Worm (Caenorhabditis elegans) whole organism, L1 larva: ENCODE results near the gene C16A3.5.

Source experiments
- C04F5.9 ChIP-seq: sonication (generic microtip); optimal IDR thresholded peaks from 2 replicates; lab custom pipeline; 2016; ENCODE audit warnings: missing genetic modification characterization, missing compliant biosample characterization
- C16A3.4 ChIP-seq: fragments of 150-350 bp; optimal IDR thresholded peaks from 2 replicates; lab custom pipeline; 2014; ENCODE audit warnings: missing biosample characterization, missing genetic modification characterization
- F16B12.6 ChIP-seq: fragments of 150-350 bp; optimal IDR thresholded peaks from 2 replicates; lab custom pipeline; 2014; ENCODE audit warnings: missing biosample characterization, missing genetic modification characterization
- ama-1 ChIP-seq: fragments of 150-350 bp; optimal IDR thresholded peaks from 2 replicates; lab custom pipeline; 2014
- blmp-1 ChIP-seq: fragments of 150-350 bp; optimal IDR thresholded peaks from 2 replicates; lab custom pipeline; 2014; ENCODE audit warnings: missing biosample characterization, missing genetic modification characterization
- ceh-82 ChIP-seq, 3 experiments: fragments of 150-350 bp in 1 of 3; sonication (generic microtip) in 2 of 3; optimal IDR thresholded peaks; 2 replicates each; lab custom pipeline; 2014 to 2017; ENCODE audit warnings: missing biosample characterization in 3 of 3, missing genetic modification characterization in 3 of 3
- ceh-88 ChIP-seq: fragments of 200-800 bp; sonication (Bioruptor generic); IDR thresholded peaks from 2 replicates; pipeline ENCODE4 v1.3.6; 2022; ENCODE audit warnings: missing genetic modification characterization, missing compliant biosample characterization
- dpl-1 ChIP-seq, 3 experiments: fragments of 150-350 bp in 2 of 3; sonication (generic microtip) in 1 of 3; optimal IDR thresholded peaks; 2 replicates each; lab custom pipeline; 2014 to 2017; ENCODE audit warnings: missing biosample characterization in 3 of 3, missing genetic modification characterization in 3 of 3, missing genetic modification reagents in 3 of 3
- efl-1 ChIP-seq, 4 experiments: fragments of 150-350 bp; optimal IDR thresholded peaks in 3 of 4; peaks in 1 of 4; 1 replicate in 1 of 4; 2 replicates in 3 of 4; lab custom pipeline; 2014; ENCODE audit warnings: missing biosample characterization in 2 of 4, missing genetic modification characterization in 2 of 4, missing genetic modification reagents in 2 of 4
- efl-3 ChIP-seq: fragments of 200-800 bp; sonication (Bioruptor generic); optimal IDR thresholded peaks from 2 replicates; lab custom pipeline; 2018; ENCODE audit warnings: mild to moderate bottlenecking, missing genetic modification characterization, missing compliant biosample characterization
- egl-27 ChIP-seq, 2 experiments: fragments of 150-350 bp in 1 of 2; sonication (generic microtip); optimal IDR thresholded peaks; 3 replicates each; lab custom pipeline; 2017 to 2018; ENCODE audit warnings: missing biosample characterization in 2 of 2, missing genetic modification characterization in 2 of 2, missing genetic modification reagents in 2 of 2
- elt-3 ChIP-seq, 6 experiments: fragments of 150-350 bp in 1 of 6; sonication (generic microtip); optimal IDR thresholded peaks; 2 replicates each; lab custom pipeline; 2017 to 2018; ENCODE audit warnings: missing biosample characterization in 6 of 6, missing genetic modification characterization in 6 of 6, inconsistent platforms in 1 of 6
- fkh-10 ChIP-seq: sonication (generic microtip); optimal IDR thresholded peaks from 2 replicates; lab custom pipeline; 2017; ENCODE audit warnings: missing biosample characterization, missing genetic modification reagents, missing genetic modification characterization
- fkh-8 ChIP-seq: sonication (generic microtip); optimal IDR thresholded peaks from 2 replicates; lab custom pipeline; 2016; ENCODE audit warnings: mild to moderate bottlenecking, missing genetic modification characterization, missing compliant biosample characterization
- fos-1 ChIP-seq: fragments of 150-350 bp; optimal IDR thresholded peaks from 2 replicates; lab custom pipeline; 2014; ENCODE audit warnings: missing biosample characterization, missing genetic modification characterization
- hlh-17 ChIP-seq: fragments of 200-800 bp; sonication (Bioruptor generic); optimal IDR thresholded peaks from 2 replicates; lab custom pipeline; 2018; ENCODE audit warnings: missing genetic modification characterization, mild to moderate bottlenecking, missing compliant biosample characterization, moderate library complexity, borderline replicate concordance
- hlh-4 ChIP-seq: sonication (generic microtip); optimal IDR thresholded peaks from 2 replicates; lab custom pipeline; 2016; ENCODE audit warnings: mild to moderate bottlenecking, missing genetic modification characterization, missing compliant biosample characterization
- irx-1 ChIP-seq: sonication (generic microtip); optimal IDR thresholded peaks from 2 replicates; lab custom pipeline; 2016; ENCODE audit warnings: missing genetic modification characterization, missing compliant biosample characterization
- isw-1 ChIP-seq: fragments of 200-800 bp; sonication (Bioruptor generic); IDR thresholded peaks from 2 replicates; pipeline ENCODE4 v1.3.6; 2022; ENCODE audit warnings: missing genetic modification characterization, missing compliant biosample characterization
- jun-1 ChIP-seq: fragments of 150-350 bp; optimal IDR thresholded peaks from 2 replicates; lab custom pipeline; 2014; ENCODE audit warnings: missing biosample characterization, missing genetic modification reagents, missing genetic modification characterization
- lin-15B ChIP-seq: fragments of 150-350 bp; sonication (generic microtip); optimal IDR thresholded peaks from 3 replicates; lab custom pipeline; 2014; ENCODE audit warnings: missing biosample characterization, missing genetic modification characterization
- lin-35 ChIP-seq, 2 experiments: fragments of 150-350 bp; optimal IDR thresholded peaks; 2 replicates each; lab custom pipeline; 2014; ENCODE audit warnings: missing biosample characterization in 2 of 2, missing genetic modification characterization in 2 of 2, missing genetic modification reagents in 2 of 2
- lin-39 ChIP-seq: fragments of 150-350 bp; optimal IDR thresholded peaks from 2 replicates; lab custom pipeline; 2014; ENCODE audit warnings: missing biosample characterization, missing genetic modification reagents, missing genetic modification characterization
- lsy-2 ChIP-seq, 2 experiments: fragments of 150-350 bp; optimal IDR thresholded peaks; 2 replicates each; lab custom pipeline; 2014; ENCODE audit warnings: missing biosample characterization in 2 of 2, missing genetic modification characterization in 2 of 2
- mab-9 ChIP-seq: fragments of 200-800 bp; sonication (Bioruptor generic); IDR thresholded peaks from 2 replicates; pipeline ENCODE4 v1.3.6; 2022; ENCODE audit warnings: missing genetic modification reagents, missing genetic modification characterization, missing compliant biosample characterization
- mdl-1 ChIP-seq, 2 experiments: fragments of 150-350 bp; optimal IDR thresholded peaks; 2 replicates each; lab custom pipeline; 2014 to 2017; ENCODE audit warnings: missing biosample characterization in 2 of 2, missing genetic modification characterization in 2 of 2, inconsistent platforms in 1 of 2
- mef-2 ChIP-seq: fragments of 150-350 bp; optimal IDR thresholded peaks from 2 replicates; lab custom pipeline; 2014; ENCODE audit warnings: missing biosample characterization, missing genetic modification characterization
- nhr-12 ChIP-seq: sonication (generic microtip); optimal IDR thresholded peaks from 2 replicates; lab custom pipeline; 2017; ENCODE audit warnings: missing biosample characterization, missing genetic modification characterization
- nhr-19 ChIP-seq: fragments of 200-800 bp; sonication (Bioruptor generic); conservative IDR thresholded peaks from 2 replicates; pipeline ENCODE4 v1.3.6; 2022; ENCODE audit warnings: missing genetic modification characterization, missing compliant biosample characterization
- nhr-20 ChIP-seq: sonication (generic microtip); optimal IDR thresholded peaks from 2 replicates; lab custom pipeline; 2016; ENCODE audit warnings: mild to moderate bottlenecking, missing genetic modification characterization, missing compliant biosample characterization
- nhr-47 ChIP-seq: sonication (generic microtip); optimal IDR thresholded peaks from 2 replicates; lab custom pipeline; 2016; ENCODE audit warnings: mild to moderate bottlenecking, missing genetic modification characterization, moderate library complexity, missing compliant biosample characterization
- nhr-71 ChIP-seq: sonication (generic microtip); optimal IDR thresholded peaks from 2 replicates; lab custom pipeline; 2016; ENCODE audit warnings: mild to moderate bottlenecking, missing genetic modification characterization, moderate library complexity, missing compliant biosample characterization
- pag-3 ChIP-seq: sonication (generic microtip); optimal IDR thresholded peaks from 2 replicates; lab custom pipeline; 2017; ENCODE audit warnings: missing genetic modification characterization, mild to moderate bottlenecking, missing compliant biosample characterization, antibody characterized with exemption, borderline replicate concordance; ENCODE audit not compliant: insufficient read depth
- pqm-1 ChIP-seq: sonication (generic microtip); optimal IDR thresholded peaks from 3 replicates; lab custom pipeline; 2017; ENCODE audit warnings: missing biosample characterization, missing genetic modification characterization
- rnt-1 ChIP-seq: sonication (generic microtip); optimal IDR thresholded peaks from 2 replicates; lab custom pipeline; 2016; ENCODE audit warnings: mild to moderate bottlenecking, missing genetic modification characterization, moderate library complexity, missing compliant biosample characterization
- snpc-4 ChIP-seq: fragments of 150-350 bp; optimal IDR thresholded peaks from 2 replicates; lab custom pipeline; 2014; ENCODE audit warnings: missing biosample characterization, missing genetic modification characterization
- snu-23 ChIP-seq: sonication (generic microtip); optimal IDR thresholded peaks from 2 replicates; lab custom pipeline; 2016; ENCODE audit warnings: missing genetic modification characterization, missing compliant biosample characterization
- sup-37 ChIP-seq: fragments of 200-800 bp; sonication (Bioruptor generic); optimal IDR thresholded peaks from 2 replicates; lab custom pipeline; 2018; ENCODE audit warnings: mild to moderate bottlenecking, missing genetic modification characterization, missing compliant biosample characterization
- swsn-7 ChIP-seq: sonication (generic microtip); optimal IDR thresholded peaks from 2 replicates; lab custom pipeline; 2016; ENCODE audit warnings: missing genetic modification characterization, missing compliant biosample characterization
- tlp-1 ChIP-seq: fragments of 150-350 bp; optimal IDR thresholded peaks from 2 replicates; lab custom pipeline; 2014; ENCODE audit warnings: missing biosample characterization, missing genetic modification characterization
- unc-130 ChIP-seq: fragments of 150-350 bp; optimal IDR thresholded peaks from 2 replicates; lab custom pipeline; 2017; ENCODE audit warnings: missing biosample characterization, missing genetic modification characterization, inconsistent platforms
- unc-86 ChIP-seq: sonication (generic microtip); optimal IDR thresholded peaks from 2 replicates; lab custom pipeline; 2016; ENCODE audit warnings: missing genetic modification characterization, missing compliant biosample characterization
- unc-98 ChIP-seq: fragments of 200-800 bp; sonication (Bioruptor generic); IDR thresholded peaks from 2 replicates; pipeline ENCODE4 v1.3.6; 2022; ENCODE audit warnings: missing genetic modification characterization, missing compliant biosample characterization
- vab-15 ChIP-seq: sonication (generic microtip); optimal IDR thresholded peaks from 2 replicates; lab custom pipeline; 2017; ENCODE audit warnings: missing genotype, mild to moderate bottlenecking, missing genetic modification characterization, missing compliant biosample characterization
- xbp-1 ChIP-seq: sonication (generic microtip); optimal IDR thresholded peaks from 2 replicates; lab custom pipeline; 2016; ENCODE audit warnings: missing genetic modification characterization, missing compliant biosample characterization
- zip-4 ChIP-seq: fragments of 200-800 bp; sonication (Bioruptor generic); optimal IDR thresholded peaks from 2 replicates; lab custom pipeline; 2018; ENCODE audit warnings: mild to moderate bottlenecking, missing genetic modification characterization, moderate library complexity, missing compliant biosample characterization
- ztf-4 ChIP-seq: fragments of 150-350 bp; optimal IDR thresholded peaks from 2 replicates; lab custom pipeline; 2014; ENCODE audit warnings: missing biosample characterization, missing genetic modification characterization

The C16A3.5 gene

ce11 chrIII:6381584-6382391 is 1.2 kb downstream of the C16A3.5 start, which contains the start of gene znf-622:
Gene znf-622, plus strand, starts transcription at chrIII:6381634.
- TF ChIP-seq efl-1 (optimal IDR thresholded peaks at IDR 0.05; lab: Kevin White, UChicago), result no peak
- TF ChIP-seq efl-1 (GFP tag; optimal IDR thresholded peaks at IDR 0.05 in 1 of 2; lab: Kevin White, UChicago), result peak in 1 of 2 experiments; percentile 75
- TF ChIP-seq ztf-4 (tag; lab: Kevin White, UChicago), result no peak

- TF ChIP-seq mdl-1 (tag; optimal IDR thresholded peaks at IDR 0.05; lab: Kevin White, UChicago), result no peak
- TF ChIP-seq jun-1, result no peak
- no peak for TF ChIP-seq unc-86
- peak; percentile 39 for TF ChIP-seq swsn-7
- TF ChIP-seq lsy-2 (tag; optimal IDR thresholded peaks at IDR 0.05; lab: Kevin White, UChicago), result peak; percentile 93 to 98
- TF ChIP-seq elt-3 (tag; optimal IDR thresholded peaks at IDR 0.05; lab: Kevin White, UChicago), result no peak
- peak; percentile 59 for TF ChIP-seq snu-23 (GFP tag; lab: Kevin White, UChicago)
- peak; percentile 21 for TF ChIP-seq rnt-1 (tag; lab: Kevin White, UChicago)
- no peak for TF ChIP-seq nhr-19
- TF ChIP-seq isw-1 (GFP tag; lab: Robert Waterston, UW), result no peak
- no peak for TF ChIP-seq egl-27 (tag; optimal IDR thresholded peaks at IDR 0.05; lab: Kevin White, UChicago)
- no peak for TF ChIP-seq mab-9 (GFP tag; lab: Robert Waterston, UW)
- TF ChIP-seq lin-15B (tag; lab: Kevin White, UChicago), result peak; percentile 13
- TF ChIP-seq pqm-1 (tag; lab: Kevin White, UChicago), result no peak
- TF ChIP-seq ceh-82 (tag; optimal IDR thresholded peaks at IDR 0.05; lab: Kevin White, UChicago), result peak in 1 of 3 experiments; percentile 18
- no peak for TF ChIP-seq lin-39
- no peak for TF ChIP-seq xbp-1
- no peak for TF ChIP-seq snpc-4 (tag; lab: Kevin White, UChicago)
- peak; percentile 37 to 39 for TF ChIP-seq efl-1 (optimal IDR thresholded peaks at IDR 0.05; lab: Kevin White, UChicago)
- TF ChIP-seq efl-1 (GFP tag; optimal IDR thresholded peaks at IDR 0.05 in 1 of 2; lab: Kevin White, UChicago), result peak; percentile 48 to 95
- TF ChIP-seq C16A3.4, result no peak
- no peak for TF ChIP-seq ztf-4 (tag; lab: Kevin White, UChicago)
- no peak for TF ChIP-seq vab-15
- TF ChIP-seq blmp-1 (tag; lab: Kevin White, UChicago), result no peak
- TF ChIP-seq tlp-1, result no peak
- TF ChIP-seq fos-1 (tag; lab: Kevin White, UChicago), result no peak
- TF ChIP-seq mef-2 (tag; lab: Kevin White, UChicago), result no peak
- no peak for TF ChIP-seq ceh-88 (GFP tag; lab: Robert Waterston, UW)
- no peak for TF ChIP-seq fkh-8 (tag; lab: Kevin White, UChicago)
- peak; percentile 26 for TF ChIP-seq nhr-20
- TF ChIP-seq fkh-10, result no peak
- no peak for TF ChIP-seq irx-1 (tag; lab: Kevin White, UChicago)
- TF ChIP-seq dpl-1 (GFP tag; optimal IDR thresholded peaks at IDR 0.05; lab: Kevin White, UChicago), result peak; percentile 17 to 61 (median 44)
- peak; percentile 45 to 54 for TF ChIP-seq lin-35 (GFP tag; optimal IDR thresholded peaks at IDR 0.05; lab: Kevin White, UChicago)
- no peak for TF ChIP-seq C04F5.9 (tag; lab: Kevin White, UChicago)
- TF ChIP-seq unc-98 (GFP tag; lab: Robert Waterston, UW), result no peak
- no peak for TF ChIP-seq ama-1
- TF ChIP-seq hlh-4 (tag; lab: Kevin White, UChicago), result no peak
- no peak for TF ChIP-seq zip-4 (GFP tag; lab: Kevin White, UChicago)
- TF ChIP-seq sup-37, result no peak
- no peak for TF ChIP-seq unc-130 (tag; lab: Kevin White, UChicago)
- peak; percentile 57 for TF ChIP-seq nhr-71 (tag; lab: Kevin White, UChicago)
- TF ChIP-seq pag-3, result no peak
- no peak for TF ChIP-seq nhr-12 (tag; lab: Kevin White, UChicago)
- no peak for TF ChIP-seq hlh-17 (GFP tag; lab: Kevin White, UChicago)
- TF ChIP-seq efl-3 (GFP tag; lab: Kevin White, UChicago), result no peak
- peak; percentile 33 for TF ChIP-seq nhr-47 (tag; lab: Kevin White, UChicago)
- TF ChIP-seq F16B12.6 (tag; lab: Kevin White, UChicago), result peak; percentile 89
These were observed 2.5 kb downstream of the C16A3.5 start, which contains the start of gene let-716 for ce11 chrIII:6382987-6383602. Gene let-716, plus strand, starts transcription at chrIII:6383552.
